Fruit fly (Drosophila melanogaster): ENCODE measurements around the gene Arf1.

Gene Arf1

DNA sequence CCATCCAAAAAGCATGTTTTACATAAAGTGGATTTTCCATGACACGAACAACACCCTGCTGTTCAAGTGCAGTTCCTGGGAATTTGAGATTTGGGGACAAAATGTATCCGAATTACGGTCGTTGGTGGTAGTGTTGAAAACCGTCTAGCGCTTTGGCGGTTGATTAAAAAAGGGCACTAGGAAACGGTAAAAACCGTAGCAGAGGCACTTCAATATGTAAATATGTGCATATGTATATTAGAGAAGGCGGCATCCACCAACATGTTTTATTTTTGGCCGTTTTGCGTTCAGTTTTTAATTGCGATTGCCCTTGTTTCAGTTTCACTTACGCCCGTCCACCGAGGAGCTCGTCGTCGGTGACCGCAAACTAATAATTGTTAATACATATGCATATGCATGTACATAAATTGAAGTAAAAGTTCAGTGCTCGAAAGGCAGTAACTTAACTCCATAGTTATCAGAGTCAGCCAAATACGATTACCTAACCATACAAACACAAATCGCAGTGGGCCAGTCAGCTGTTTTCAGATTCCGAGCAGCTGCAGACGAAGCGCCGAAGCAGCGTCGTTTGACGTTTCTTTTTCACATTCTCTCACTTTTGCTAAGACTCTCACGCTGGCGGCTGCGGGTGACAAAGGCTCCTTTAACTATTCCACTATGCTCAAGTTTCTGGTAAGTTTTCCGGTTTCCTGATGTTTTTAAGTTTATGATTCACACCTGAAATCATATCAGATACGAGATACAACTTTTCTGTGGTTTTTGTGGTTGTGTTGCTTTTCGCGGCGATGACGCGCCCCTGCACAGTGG, 7.6 kb downstream of the Arf1 start, which contains the start of gene CG33170 (continued):
- no peak for TF ChIP-seq pb (GFP tag; optimal IDR thresholded peaks at IDR 0.05)
- no peak for TF ChIP-seq Elba2 (GFP tag; optimal IDR thresholded peaks at IDR 0.05)
- no peak for TF ChIP-seq sim (GFP tag; IDR thresholded peaks at IDR 0.05)
- no peak for TF ChIP-seq ham (GFP tag; IDR thresholded peaks at IDR 0.05)
- 0 out of 4 replicates have a peak, but pooled peaks have one; percentile 29 for TF ChIP-seq chinmo (GFP tag; IDR thresholded peaks at IDR 0.05; ENCODE audit: partially characterized antibody)
- no peak for TF ChIP-seq pho (GFP tag; optimal IDR thresholded peaks at IDR 0.05)
- 0 out of 3 replicates have a peak, but pooled peaks have one; percentile 32 for TF ChIP-seq CG34422 (GFP tag; IDR thresholded peaks at IDR 0.05)
- peak; percentile 61 for TF ChIP-seq CG4707 (GFP tag; optimal IDR thresholded peaks at IDR 0.05)
- TF ChIP-seq tna (GFP tag; IDR thresholded peaks at IDR 0.05; ENCODE audit: partially characterized antibody): no peak
- TF ChIP-seq org-1 (GFP tag; optimal IDR thresholded peaks at IDR 0.05): no peak
- no peak for TF ChIP-seq CG4282 (GFP tag; optimal IDR thresholded peaks at IDR 0.05)
- TF ChIP-seq Nf-YA (GFP tag; IDR thresholded peaks at IDR 0.05): no peak
- no peak for TF ChIP-seq NK7.1 (GFP tag; optimal IDR thresholded peaks at IDR 0.05)
- no peak for TF ChIP-seq mam (GFP tag; optimal IDR thresholded peaks at IDR 0.05)
- TF ChIP-seq pum (GFP tag; optimal IDR thresholded peaks at IDR 0.05): no peak
- TF ChIP-seq CG2875 (GFP tag; optimal IDR thresholded peaks at IDR 0.05): no peak
- peak; percentile 31 for TF ChIP-seq pros (GFP tag; optimal IDR thresholded peaks at IDR 0.05)
- 0 out of 2 replicates have a peak, but pooled peaks have one; percentile 10 for TF ChIP-seq unc-4 (GFP tag; IDR thresholded peaks at IDR 0.05; ENCODE audit: partially characterized antibody)
- TF ChIP-seq zfh1 (GFP tag; IDR thresholded peaks at IDR 0.05): no peak
- TF ChIP-seq MESR4 (GFP tag; optimal IDR thresholded peaks at IDR 0.05): no peak
- no peak for TF ChIP-seq vfl (GFP tag; optimal IDR thresholded peaks at IDR 0.05)
- no peak for TF ChIP-seq CG8290 (GFP tag; optimal IDR thresholded peaks at IDR 0.05)
- TF ChIP-seq CG8290 (tag; optimal IDR thresholded peaks at IDR 0.05): no peak
- no peak; the same call in 1 of the 2 replicates for TF ChIP-seq amos (GFP tag; IDR thresholded peaks at IDR 0.05; ENCODE audit: partially characterized antibody)
- TF ChIP-seq CG2712 (tag; optimal IDR thresholded peaks at IDR 0.05): no peak
- TF ChIP-seq fd102C (GFP tag; optimal IDR thresholded peaks at IDR 0.05): no peak
- no peak for TF ChIP-seq dpn (GFP tag; optimal IDR thresholded peaks at IDR 0.05)
- peak; percentile 47 for TF ChIP-seq CG10267 (tag; optimal IDR thresholded peaks at IDR 0.05)
- TF ChIP-seq phol (tag; optimal IDR thresholded peaks at IDR 0.05): peak; percentile 9
- no peak for TF ChIP-seq E2f2 (GFP tag; IDR thresholded peaks at IDR 0.05)
- no peak for TF ChIP-seq Six4 (GFP tag; optimal IDR thresholded peaks at IDR 0.05)
- no peak for TF ChIP-seq CG15269 (tag; optimal IDR thresholded peaks at IDR 0.05)
- no peak for TF ChIP-seq GATAe (GFP tag; conservative IDR thresholded peaks at IDR 0.05)
- peak; percentile 66 for TF ChIP-seq sd (tag; optimal IDR thresholded peaks at IDR 0.05)
- TF ChIP-seq CG16863 (GFP tag; optimal IDR thresholded peaks at IDR 0.05): no peak
- no peak; the same call in 1 of the 2 replicates for TF ChIP-seq vvl (GFP tag; IDR thresholded peaks at IDR 0.05)
- TF ChIP-seq BtbVII (GFP tag; optimal IDR thresholded peaks at IDR 0.05): no peak
- TF ChIP-seq tio (GFP tag; optimal IDR thresholded peaks at IDR 0.05): no peak
- no peak for TF ChIP-seq unpg (GFP tag; optimal IDR thresholded peaks at IDR 0.05)
- TF ChIP-seq eve (GFP tag; optimal IDR thresholded peaks at IDR 0.05): no peak
- no peak for TF ChIP-seq D (optimal IDR thresholded peaks at IDR 0.05)
- no peak for TF ChIP-seq D (GFP tag; optimal IDR thresholded peaks at IDR 0.05)
- no peak for TF ChIP-seq CG7839 (tag; optimal IDR thresholded peaks at IDR 0.05)
- TF ChIP-seq knrl (GFP tag; IDR thresholded peaks at IDR 0.05; ENCODE audit: partially characterized antibody): no peak
- no peak for TF ChIP-seq Hmr (GFP tag; optimal IDR thresholded peaks at IDR 0.05)
- no peak for TF ChIP-seq repo (GFP tag; optimal IDR thresholded peaks at IDR 0.05)
- TF ChIP-seq CG5180 (GFP tag; optimal IDR thresholded peaks at IDR 0.05): no peak
- TF ChIP-seq ase (GFP tag; IDR thresholded peaks at IDR 0.05): no peak
- TF ChIP-seq Sry-β (GFP tag; optimal IDR thresholded peaks at IDR 0.05): no peak

All from whole organism, embryonic.